Worm (Caenorhabditis elegans): ENCODE data around the gene srbc-49.

The srbc-49 gene

DNA sequence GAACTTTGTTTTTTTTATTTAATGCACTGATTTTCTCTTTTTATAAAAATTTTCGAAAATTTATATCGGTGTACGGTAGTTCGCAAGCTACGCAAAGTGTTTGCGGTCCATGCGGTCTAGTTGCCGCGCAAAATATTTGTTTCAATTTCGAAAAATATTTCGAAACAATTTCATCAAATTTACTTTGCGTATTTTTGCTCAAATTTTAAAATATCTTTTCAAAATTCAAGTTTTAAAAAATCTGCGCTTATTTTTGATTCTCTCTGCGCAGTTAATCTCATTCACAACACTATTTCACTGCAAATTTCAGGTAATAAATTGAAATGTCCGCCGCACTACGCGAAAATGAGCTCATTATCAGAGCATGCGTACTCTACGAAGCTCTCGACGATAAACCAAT lies 45.9 kb downstream of the srbc-49 start, which contains the start of gene fbxa-197:
Gene fbxa-197 (plus strand): TSS at position 301 of the 400 bp plus-strand sequence.
- TF ChIP-seq C34B4.2 (tag; optimal IDR thresholded peaks at IDR 0.05) (no peak), zag-1 (tag; optimal IDR thresholded peaks at IDR 0.05) (no peak), dsc-1 (tag; optimal IDR thresholded peaks at IDR 0.05) (no peak), nhr-90 (tag; optimal IDR thresholded peaks at IDR 0.05; ENCODE audit: poor library complexity) (no peak), ztf-4 (tag; optimal IDR thresholded peaks at IDR 0.05) (no peak), lir-3 (tag; optimal IDR thresholded peaks at IDR 0.05; ENCODE audit: poor library complexity) (no peak), unc-130 (tag; optimal IDR thresholded peaks at IDR 0.05) (no peak), nhr-12 (tag; optimal IDR thresholded peaks at IDR 0.05) (no peak), hpl-2 (GFP tag; optimal IDR thresholded peaks at IDR 0.05) (no peak), Y116A8C.19 (tag; optimal IDR thresholded peaks at IDR 0.05; ENCODE audit: borderline replicate concordance) (no peak), ama-1 (optimal IDR thresholded peaks at IDR 0.05) (no peak), irx-1 (tag; optimal IDR thresholded peaks at IDR 0.05) (no peak), jun-1 (tag; optimal IDR thresholded peaks at IDR 0.05) (no peak), zip-4 (GFP tag; optimal IDR thresholded peaks at IDR 0.05) (no peak), pag-3 (tag; optimal IDR thresholded peaks at IDR 0.05; ENCODE audit: borderline replicate concordance, insufficient read depth) (no peak), nhr-76 (tag; optimal IDR thresholded peaks at IDR 0.05) (no peak), ets-5 (GFP tag; IDR thresholded peaks at IDR 0.05) (no peak), unc-86 (tag; optimal IDR thresholded peaks at IDR 0.05) (no peak), dpl-1 (GFP tag; optimal IDR thresholded peaks at IDR 0.05) (no peak)

DNA sequence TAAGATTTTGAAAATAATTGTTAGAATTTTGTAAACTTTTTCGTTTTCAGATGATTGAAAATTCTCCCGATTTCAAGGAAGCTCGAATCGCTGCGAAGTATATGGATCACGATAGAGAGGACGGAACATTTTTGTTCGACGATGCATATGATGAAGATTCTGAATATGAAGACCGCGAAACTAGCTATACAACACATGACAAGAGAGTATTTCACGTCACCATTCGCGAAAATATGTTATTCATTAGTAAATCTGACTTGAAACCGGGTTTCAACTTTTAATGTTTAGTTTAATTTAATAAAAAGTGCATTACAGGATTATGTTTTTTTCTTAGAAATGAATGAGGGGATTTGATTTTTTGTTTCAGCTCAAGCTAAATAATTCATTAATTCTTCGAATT lies 48.9 kb downstream of the srbc-49 start, which contains the start of gene str-57:
Gene str-57 (plus strand): TSS at position 301 of the 400 bp plus-strand sequence.
- TF ChIP-seq fkh-8 (tag; optimal IDR thresholded peaks at IDR 0.05), result peak; percentile 28
- TF ChIP-seq egl-27 (tag; optimal IDR thresholded peaks at IDR 0.05), result no peak
- TF ChIP-seq unc-30 (tag; optimal IDR thresholded peaks at IDR 0.05), result no peak
- TF ChIP-seq alr-1 (tag; optimal IDR thresholded peaks at IDR 0.05; ENCODE audit: borderline replicate concordance), result no peak
- TF ChIP-seq lin-15B (tag; optimal IDR thresholded peaks at IDR 0.05), result no peak
- no peak for TF ChIP-seq unc-86 (tag; optimal IDR thresholded peaks at IDR 0.05)
- TF ChIP-seq jun-1 (tag; optimal IDR thresholded peaks at IDR 0.05), result no peak

DNA sequence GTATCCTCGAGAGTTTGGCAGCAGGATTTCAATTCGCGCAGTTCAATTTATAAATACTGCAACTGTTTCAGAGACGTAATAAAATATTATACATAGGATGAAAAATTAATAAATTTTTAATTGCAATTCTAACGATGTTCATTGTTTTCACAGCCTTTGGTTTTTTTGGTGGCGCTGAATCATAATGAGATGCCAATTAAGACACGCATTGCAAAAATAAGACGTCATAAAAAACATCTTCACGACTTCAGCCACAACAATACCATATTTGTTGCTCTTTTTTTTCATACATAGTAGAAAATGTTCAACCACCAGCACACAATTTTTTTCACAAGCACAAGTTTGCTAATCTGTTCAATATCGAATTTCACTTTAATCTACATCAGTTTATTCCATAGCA lies 50.8 kb downstream of the srbc-49 start, which contains the start of gene str-56:
Gene str-56 (plus strand): TSS at position 301 of the 400 bp plus-strand sequence.
- no peak for TF ChIP-seq lin-39 (tag; optimal IDR thresholded peaks at IDR 0.05)
- no peak for TF ChIP-seq fkh-4 (tag; optimal IDR thresholded peaks at IDR 0.05; ENCODE audit: borderline replicate concordance)
- no peak for TF ChIP-seq egl-27 (tag; optimal IDR thresholded peaks at IDR 0.05)
- no peak for TF ChIP-seq lsy-2 (tag; optimal IDR thresholded peaks at IDR 0.05)
- no peak for TF ChIP-seq lin-35 (GFP tag; optimal IDR thresholded peaks at IDR 0.05)
- TF ChIP-seq nhr-85 (tag), result no peak

Measured in whole organism, L1 larva.